Worm (Caenorhabditis elegans) whole organism, late embryonic: ENCODE results near the gene cfz-2.
A peak's percentile ranks its signal among the peaks of the same experiment; 100 is the strongest.

Source experiments
- C38D4.7 ChIP-seq: fragments of 200-800 bp; sonication (Bioruptor generic); optimal IDR thresholded peaks from 2 replicates; lab custom pipeline; 2018; ENCODE audit warnings: mild to moderate bottlenecking, missing genetic modification characterization, moderate library complexity, missing compliant biosample characterization
- F13H6.1 ChIP-seq: sonication (generic microtip); optimal IDR thresholded peaks from 2 replicates; lab custom pipeline; 2016; ENCODE audit warnings: missing genetic modification characterization, missing compliant biosample characterization
- T23F11.4 ChIP-seq: fragments of 200-800 bp; sonication (Bioruptor generic); optimal IDR thresholded peaks from 2 replicates; lab custom pipeline; 2018; ENCODE audit warnings: mild to moderate bottlenecking, missing genetic modification characterization, missing compliant biosample characterization
- ahr-1 ChIP-seq: sonication (generic microtip); optimal IDR thresholded peaks from 2 replicates; lab custom pipeline; 2016; ENCODE audit warnings: missing genetic modification characterization, missing compliant biosample characterization
- ama-1 ChIP-seq: fragments of 150-350 bp; optimal IDR thresholded peaks from 2 replicates; lab custom pipeline; 2014
- ceh-14 ChIP-seq: sonication (generic microtip); optimal IDR thresholded peaks from 2 replicates; lab custom pipeline; 2016; ENCODE audit warnings: missing genotype, missing genetic modification characterization, missing compliant biosample characterization
- ceh-19 ChIP-seq: fragments of 200-800 bp; sonication (Bioruptor generic); optimal IDR thresholded peaks from 2 replicates; lab custom pipeline; 2018; ENCODE audit warnings: mild to moderate bottlenecking, missing genetic modification characterization, missing compliant biosample characterization
- ceh-2 ChIP-seq: sonication (generic microtip); optimal IDR thresholded peaks from 2 replicates; lab custom pipeline; 2016; ENCODE audit warnings: missing genotype, missing genetic modification characterization, missing compliant biosample characterization
- ceh-30 ChIP-seq: fragments of 150-350 bp; optimal IDR thresholded peaks from 2 replicates; lab custom pipeline; 2014; ENCODE audit warnings: missing biosample characterization, missing genetic modification characterization
- ceh-31 ChIP-seq: sonication (generic microtip); optimal IDR thresholded peaks from 2 replicates; lab custom pipeline; 2016; ENCODE audit warnings: missing genetic modification characterization, missing compliant biosample characterization
- ceh-34 ChIP-seq: sonication (generic microtip); optimal IDR thresholded peaks from 2 replicates; lab custom pipeline; 2016; ENCODE audit warnings: mild to moderate bottlenecking, missing genetic modification characterization, missing compliant biosample characterization
- ceh-45 ChIP-seq: fragments of 200-800 bp; sonication (Bioruptor generic); IDR thresholded peaks from 2 replicates; pipeline ENCODE4 v1.3.6; 2022; ENCODE audit warnings: missing genetic modification reagents, missing genetic modification characterization, missing compliant biosample characterization
- ceh-6 ChIP-seq: fragments of 200-800 bp; sonication (Bioruptor generic); optimal IDR thresholded peaks from 2 replicates; lab custom pipeline; 2018; ENCODE audit warnings: mild to moderate bottlenecking, missing genetic modification characterization, missing compliant biosample characterization
- ceh-9 ChIP-seq: sonication (generic microtip); optimal IDR thresholded peaks from 2 replicates; lab custom pipeline; 2016; ENCODE audit warnings: mild to moderate bottlenecking, missing genetic modification characterization, inconsistent platforms, missing compliant biosample characterization
- dmd-4 ChIP-seq: sonication (generic microtip); optimal IDR thresholded peaks from 2 replicates; lab custom pipeline; 2016; ENCODE audit warnings: borderline replicate concordance, missing genetic modification characterization, missing compliant biosample characterization
- elt-4 ChIP-seq: sonication (generic microtip); optimal IDR thresholded peaks from 2 replicates; lab custom pipeline; 2016; ENCODE audit warnings: missing genetic modification characterization, missing compliant biosample characterization
- ets-4 ChIP-seq: sonication (generic microtip); optimal IDR thresholded peaks from 2 replicates; lab custom pipeline; 2016; ENCODE audit warnings: missing genetic modification characterization, missing compliant biosample characterization
- eyg-1 ChIP-seq: sonication (generic microtip); optimal IDR thresholded peaks from 2 replicates; lab custom pipeline; 2016; ENCODE audit warnings: missing genotype, missing genetic modification characterization, missing compliant biosample characterization
- fax-1 ChIP-seq: sonication (generic microtip); optimal IDR thresholded peaks from 2 replicates; lab custom pipeline; 2016; ENCODE audit warnings: missing genotype, missing genetic modification characterization, missing compliant biosample characterization
- fkh-10 ChIP-seq: fragments of 150-350 bp; optimal IDR thresholded peaks from 2 replicates; lab custom pipeline; 2014; ENCODE audit warnings: missing biosample characterization, missing genetic modification reagents, missing genetic modification characterization
- hlh-13 ChIP-seq: fragments of 200-800 bp; sonication (Bioruptor generic); optimal IDR thresholded peaks from 2 replicates; lab custom pipeline; 2018; ENCODE audit warnings: mild to moderate bottlenecking, missing genetic modification characterization, missing compliant biosample characterization
- hlh-15 ChIP-seq: sonication (generic microtip); optimal IDR thresholded peaks from 2 replicates; lab custom pipeline; 2016; ENCODE audit warnings: missing genetic modification characterization, missing compliant biosample characterization
- hlh-30 ChIP-seq: sonication (generic microtip); optimal IDR thresholded peaks from 2 replicates; lab custom pipeline; 2017; ENCODE audit warnings: antibody characterized with exemption, missing genetic modification characterization, missing compliant biosample characterization; ENCODE audit not compliant: insufficient read depth
- hlh-6 ChIP-seq: sonication (generic microtip); optimal IDR thresholded peaks from 2 replicates; lab custom pipeline; 2016; ENCODE audit warnings: missing genotype, missing genetic modification characterization, missing compliant biosample characterization
- hlh-8 ChIP-seq: sonication (generic microtip); optimal IDR thresholded peaks from 2 replicates; lab custom pipeline; 2016; ENCODE audit warnings: missing genotype, missing genetic modification characterization, missing compliant biosample characterization
- lim-6 ChIP-seq: sonication (generic microtip); optimal IDR thresholded peaks from 2 replicates; lab custom pipeline; 2016; ENCODE audit warnings: missing genetic modification characterization, missing compliant biosample characterization
- lin-11 ChIP-seq: fragments of 200-800 bp; sonication (Bioruptor generic); optimal IDR thresholded peaks from 2 replicates; lab custom pipeline; 2018; ENCODE audit warnings: mild to moderate bottlenecking, missing genetic modification characterization, missing compliant biosample characterization
- mec-3 ChIP-seq: sonication (generic microtip); optimal IDR thresholded peaks from 2 replicates; lab custom pipeline; 2016; ENCODE audit warnings: borderline replicate concordance, missing genetic modification characterization, missing compliant biosample characterization
- nfya-1 ChIP-seq: sonication (generic microtip); optimal IDR thresholded peaks from 2 replicates; lab custom pipeline; 2017; ENCODE audit warnings: missing genetic modification characterization, mild to moderate bottlenecking, missing compliant biosample characterization, antibody characterized with exemption, moderate library complexity
- odd-2 ChIP-seq: sonication (generic microtip); optimal IDR thresholded peaks from 2 replicates; lab custom pipeline; 2017; ENCODE audit warnings: antibody characterized with exemption, mild to moderate bottlenecking, missing genetic modification characterization, missing compliant biosample characterization
- pag-3 ChIP-seq: sonication (generic microtip); optimal IDR thresholded peaks from 2 replicates; lab custom pipeline; 2016; ENCODE audit warnings: missing compliant biosample characterization, missing genetic modification characterization, borderline replicate concordance
- pat-9 ChIP-seq: fragments of 200-800 bp; sonication (Bioruptor generic); optimal IDR thresholded peaks from 2 replicates; lab custom pipeline; 2018; ENCODE audit warnings: mild to moderate bottlenecking, missing genetic modification characterization, moderate library complexity, missing compliant biosample characterization
- pax-1 ChIP-seq: fragments of 150-350 bp; optimal IDR thresholded peaks from 2 replicates; lab custom pipeline; 2014; ENCODE audit warnings: missing biosample characterization, missing genetic modification characterization
- pha-4 ChIP-seq: fragments of 150-350 bp; optimal IDR thresholded peaks from 2 replicates; lab custom pipeline; 2018; ENCODE audit warnings: missing biosample characterization, missing genetic modification reagents, missing genetic modification characterization
- pqm-1 ChIP-seq: sonication (generic microtip); optimal IDR thresholded peaks from 2 replicates; lab custom pipeline; 2016; ENCODE audit warnings: missing genetic modification characterization, missing compliant biosample characterization
- rnt-1 ChIP-seq: sonication (generic microtip); optimal IDR thresholded peaks from 2 replicates; lab custom pipeline; 2016; ENCODE audit warnings: missing genetic modification characterization, missing compliant biosample characterization
- sox-2 ChIP-seq: fragments of 200-800 bp; sonication (Bioruptor generic); IDR thresholded peaks from 2 replicates; pipeline ENCODE4 v1.3.6; 2022; ENCODE audit warnings: missing genetic modification reagents, missing genetic modification characterization, missing compliant biosample characterization
- tbx-7 ChIP-seq: sonication (generic microtip); optimal IDR thresholded peaks from 2 replicates; lab custom pipeline; 2016; ENCODE audit warnings: missing genotype, missing genetic modification characterization, missing compliant biosample characterization
- ttx-3 ChIP-seq: sonication (generic microtip); optimal IDR thresholded peaks from 2 replicates; lab custom pipeline; 2016; ENCODE audit warnings: missing genetic modification reagents, missing genetic modification characterization, missing compliant biosample characterization
- unc-42 ChIP-seq: sonication (generic microtip); optimal IDR thresholded peaks from 2 replicates; lab custom pipeline; 2016; ENCODE audit warnings: missing genotype, missing genetic modification characterization, missing compliant biosample characterization
- unc-55 ChIP-seq: sonication (generic microtip); optimal IDR thresholded peaks from 2 replicates; lab custom pipeline; 2017; ENCODE audit warnings: missing biosample characterization, missing genetic modification reagents, missing genetic modification characterization
- zip-5 ChIP-seq: sonication (generic microtip); optimal IDR thresholded peaks from 2 replicates; lab custom pipeline; 2016; ENCODE audit warnings: missing genetic modification characterization, missing compliant biosample characterization
- ztf-16 ChIP-seq: sonication (generic microtip); optimal IDR thresholded peaks from 2 replicates; lab custom pipeline; 2017; ENCODE audit warnings: missing genetic modification characterization, missing compliant biosample characterization

The cfz-2 gene

ce11 chrV:3464897-3465296 lies 20.2 kb upstream of the cfz-2 start:
- TF ChIP-seq hlh-30 (tag; lab: Kevin White, UChicago) (no peak), lin-11 (tag; lab: Kevin White, UChicago) (no peak), elt-4 (tag; lab: Kevin White, UChicago) (no peak), ceh-14 (tag; lab: Kevin White, UChicago) (no peak), zip-5 (no peak), hlh-15 (tag; lab: Kevin White, UChicago) (no peak), ztf-16 (tag; lab: Kevin White, UChicago) (no peak)

- TF ChIP-seq ceh-30 (tag; lab: Kevin White, UChicago) = no peak
- TF ChIP-seq pha-4 (tag; lab: Kevin White, UChicago) = no peak
- no peak for TF ChIP-seq fax-1 (tag; lab: Kevin White, UChicago)
- no peak for TF ChIP-seq nfya-1
- TF ChIP-seq zip-5 = no peak
- no peak for TF ChIP-seq unc-42 (tag; lab: Kevin White, UChicago)
Observed at ce11 chrV:3463514-3463913, 18.8 kb upstream of the cfz-2 start, which contains the start of gene slc-28.1. slc-28.1 (plus strand) TSS chrV:3463814.

ce11 chrV:3459919-3460318 lies 15.2 kb upstream of the cfz-2 start, which contains the start of gene slc-28.2:
slc-28.2 (plus strand) TSS chrV:3460219.
- TF ChIP-seq lim-6 (tag; lab: Kevin White, UChicago) = no peak
- no peak for TF ChIP-seq ceh-14 (tag; lab: Kevin White, UChicago)
- TF ChIP-seq odd-2 (tag; lab: Kevin White, UChicago) = no peak
- TF ChIP-seq eyg-1 = no peak
- TF ChIP-seq hlh-8 (tag; lab: Kevin White, UChicago) = no peak
- no peak for TF ChIP-seq ceh-2 (tag; lab: Kevin White, UChicago)
- TF ChIP-seq ceh-19 (GFP tag; lab: Kevin White, UChicago) = no peak
- no peak for TF ChIP-seq ttx-3 (tag; lab: Kevin White, UChicago)
- no peak for TF ChIP-seq T23F11.4 (GFP tag; lab: Kevin White, UChicago)
- TF ChIP-seq dmd-4 (tag; lab: Kevin White, UChicago) = no peak
- no peak for TF ChIP-seq mec-3 (tag; lab: Kevin White, UChicago)
- no peak for TF ChIP-seq ceh-31 (tag; lab: Kevin White, UChicago)
- TF ChIP-seq pat-9 (tag; lab: Kevin White, UChicago) = no peak
- TF ChIP-seq ama-1 = no peak
- TF ChIP-seq ahr-1 (tag; lab: Kevin White, UChicago) = no peak
- no peak for TF ChIP-seq tbx-7
- TF ChIP-seq ceh-6 (GFP tag; lab: Kevin White, UChicago) = no peak
- no peak for TF ChIP-seq hlh-13 (GFP tag; lab: Kevin White, UChicago)
- no peak for TF ChIP-seq C38D4.7

- TF ChIP-seq T23F11.4 (GFP tag; lab: Kevin White, UChicago) = no peak
- TF ChIP-seq sox-2 (GFP tag; lab: Robert Waterston, UW) = no peak
- TF ChIP-seq pax-1 (tag; lab: Kevin White, UChicago) = no peak
- TF ChIP-seq F13H6.1 (tag; lab: Kevin White, UChicago) = no peak
- TF ChIP-seq unc-42 (tag; lab: Kevin White, UChicago) = peak; percentile 77
Observed at ce11 chrV:3455135-3455747, 10.6 kb upstream of the cfz-2 start.

ce11 chrV:3454620-3455019 lies 9.9 kb upstream of the cfz-2 start:
- TF ChIP-seq lin-11 (tag; lab: Kevin White, UChicago) (no peak), tbx-7 (no peak), odd-2 (tag; lab: Kevin White, UChicago) (no peak), unc-55 (peak; percentile 38), hlh-13 (GFP tag; lab: Kevin White, UChicago) (no peak), ceh-45 (no peak), mec-3 (tag; lab: Kevin White, UChicago) (no peak), pqm-1 (tag; lab: Kevin White, UChicago) (no peak), lim-6 (tag; lab: Kevin White, UChicago) (no peak), fkh-10 (GFP tag; lab: Kevin White, UChicago) (no peak), ets-4 (tag; lab: Kevin White, UChicago) (no peak), hlh-6 (tag; lab: Kevin White, UChicago) (no peak), ceh-14 (tag; lab: Kevin White, UChicago) (no peak), ceh-9 (no peak), dmd-4 (tag; lab: Kevin White, UChicago) (no peak), rnt-1 (tag; lab: Kevin White, UChicago) (peak; percentile 9), pag-3 (tag; lab: Kevin White, UChicago) (no peak), hlh-30 (tag; lab: Kevin White, UChicago) (no peak), pax-1 (tag; lab: Kevin White, UChicago) (no peak), C38D4.7 (no peak), ceh-34 (tag; lab: Kevin White, UChicago) (no peak)
